Worm (Caenorhabditis elegans): ENCODE data around the gene C23H5.15.

C23H5.15 gene

ce11 chrIV:2083146-2083545 lies 19.5 kb downstream of the C23H5.15 start (continued):
- TF ChIP-seq hmg-1.1 (GFP tag; IDR thresholded peaks at IDR 0.05) (no peak), php-3 (GFP tag; IDR thresholded peaks at IDR 0.05) (no peak), nhr-28 (tag; optimal IDR thresholded peaks at IDR 0.05) (peak; percentile 82), nhr-11 (tag; optimal IDR thresholded peaks at IDR 0.05) (no peak), saeg-2 (GFP tag; IDR thresholded peaks at IDR 0.05) (no peak), mep-1 (tag; optimal IDR thresholded peaks at IDR 0.05) (peak; percentile 52), R02D3.7 (tag; optimal IDR thresholded peaks at IDR 0.05) (no peak), F37D6.2 (tag; optimal IDR thresholded peaks at IDR 0.05) (no peak), nhr-237 (tag; optimal IDR thresholded peaks at IDR 0.05) (no peak), dmd-6 (GFP tag; IDR thresholded peaks at IDR 0.05) (no peak)

ce11 chrIV:2080340-2080739 lies 22.4 kb downstream of the C23H5.15 start:
- TF ChIP-seq dmd-9 (GFP tag; IDR thresholded peaks at IDR 0.05), result no peak
- no peak for TF ChIP-seq mxl-2 (GFP tag; conservative IDR thresholded peaks at IDR 0.05)
- TF ChIP-seq daf-16 (GFP tag; optimal IDR thresholded peaks at IDR 0.05), result no peak
- TF ChIP-seq daf-16 (tag; optimal IDR thresholded peaks at IDR 0.05), result peak; percentile 94
- TF ChIP-seq F26F4.8 (GFP tag; conservative IDR thresholded peaks at IDR 0.05), result no peak

- no peak for TF ChIP-seq snpc-4 (tag; optimal IDR thresholded peaks at IDR 0.05)
- TF ChIP-seq ceh-28 (tag; optimal IDR thresholded peaks at IDR 0.05), result no peak
- TF ChIP-seq R02D3.7 (tag; optimal IDR thresholded peaks at IDR 0.05), result no peak
- TF ChIP-seq madf-9 (GFP tag; conservative IDR thresholded peaks at IDR 0.05), result no peak
- TF ChIP-seq ces-1 (GFP tag; optimal IDR thresholded peaks at IDR 0.05), result peak; percentile 66
- no peak for TF ChIP-seq pha-4 (GFP tag; IDR thresholded peaks at IDR 0.05)
- TF ChIP-seq pha-4 (tag; optimal IDR thresholded peaks at IDR 0.05), result no peak
- TF ChIP-seq lsy-2 (tag; optimal IDR thresholded peaks at IDR 0.05), result peak in 1 of 2 experiments; percentile 13
- TF ChIP-seq unc-62 (GFP tag; optimal IDR thresholded peaks at IDR 0.05 in 1 of 2), result peak in 1 of 2 experiments; percentile 2
- no peak for TF ChIP-seq unc-62 (tag; optimal IDR thresholded peaks at IDR 0.05)
- no peak for TF ChIP-seq pqm-1 (tag; optimal IDR thresholded peaks at IDR 0.05)
Observed at ce11 chrIV:2077159-2077835, 25.4 kb downstream of the C23H5.15 start.

- no peak for TF ChIP-seq T26A8.4 (GFP tag; IDR thresholded peaks at IDR 0.05)
- no peak for TF ChIP-seq unc-62 (GFP tag; optimal IDR thresholded peaks at IDR 0.05 in 1 of 2)
- no peak for TF ChIP-seq unc-62 (tag; optimal IDR thresholded peaks at IDR 0.05)
- no peak for TF ChIP-seq hif-1 (tag; optimal IDR thresholded peaks at IDR 0.05)
- no peak for TF ChIP-seq aha-1 (tag)
- TF ChIP-seq F37D6.2 (tag; optimal IDR thresholded peaks at IDR 0.05), result no peak
- no peak for TF ChIP-seq lin-29 (GFP tag; IDR thresholded peaks at IDR 0.05)
- TF ChIP-seq Y48G9A.11 (GFP tag; IDR thresholded peaks at IDR 0.05), result no peak
- TF ChIP-seq nhr-11 (tag; optimal IDR thresholded peaks at IDR 0.05), result no peak
- TF ChIP-seq ctbp-1 (GFP tag; IDR thresholded peaks at IDR 0.05), result no peak
- no peak for TF ChIP-seq egl-27 (tag; optimal IDR thresholded peaks at IDR 0.05)
- TF ChIP-seq zip-2 (tag; optimal IDR thresholded peaks at IDR 0.05), result no peak
- TF ChIP-seq zag-1 (tag; optimal IDR thresholded peaks at IDR 0.05), result no peak
Observed at ce11 chrIV:2065895-2066294, 36.8 kb downstream of the C23H5.15 start, which contains the start of gene arrd-26. TSS of gene arrd-26 (plus strand) at chrIV:2066195.

- TF ChIP-seq tag-97 (GFP tag; IDR thresholded peaks at IDR 0.05) (no peak), unc-62 (GFP tag; optimal IDR thresholded peaks at IDR 0.05 in 1 of 2) (peak in 1 of 2 experiments; percentile 15), unc-62 (tag; optimal IDR thresholded peaks at IDR 0.05) (no peak)
Observed at ce11 chrIV:2059011-2059410, 43.7 kb downstream of the C23H5.15 start, which contains the start of gene R05C11.2. TSS of gene R05C11.2 (minus strand) at chrIV:2059111.
